Fruit fly (Drosophila melanogaster) whole organism: Measurements from ENCODE around the gene CG33978.

Experiments used
- CG8478 ChIP-seq: fragments of >200 bp; optimal IDR thresholded peaks from 2 replicates; lab custom pipeline; 2018; ENCODE audit warnings: inconsistent platforms
- Dll ChIP-seq: fragments of >200 bp; optimal IDR thresholded peaks from 2 replicates; lab custom pipeline; 2017
- pan ChIP-seq: fragments of >200 bp; optimal IDR thresholded peaks from 2 replicates; lab custom pipeline; 2017
- psq ChIP-seq: fragments of >200 bp; optimal IDR thresholded peaks from 2 replicates; lab custom pipeline; 2017
- usp ChIP-seq: fragments of >200 bp; optimal IDR thresholded peaks from 2 replicates; lab custom pipeline; 2017; ENCODE audit warnings: missing biosample characterization, missing genetic modification characterization, mixed read lengths

dm6 chr4:180780-181179, 5.3 kb upstream of the CG33978 start:
- TF ChIP-seq pan (lab: Kevin White, UChicago) (no peak), usp (GFP tag; lab: Kevin White, UChicago) (no peak), psq (lab: Kevin White, UChicago) (no peak), Dll (lab: Kevin White, UChicago) (no peak), CG8478 (lab: Kevin White, UChicago) (no peak)
